Worm (Caenorhabditis elegans) whole organism, mixed stage, embryonic: ENCODE measurements around the gene str-176.

ENCODE experiments used
- elt-1 ChIP-seq: sonication (generic microtip); optimal IDR thresholded peaks from 2 replicates; lab custom pipeline; 2017; ENCODE audit warnings: missing genetic modification characterization, mild to moderate bottlenecking, missing compliant biosample characterization, antibody characterized with exemption, moderate library complexity, borderline replicate concordance; ENCODE audit not compliant: insufficient read depth
- elt-3 ChIP-seq: fragments of 150-350 bp; optimal IDR thresholded peaks from 2 replicates; lab custom pipeline; 2014; ENCODE audit warnings: missing biosample characterization, missing genetic modification characterization
- lin-13 ChIP-seq: fragments of 150-350 bp; optimal IDR thresholded peaks from 2 replicates; lab custom pipeline; 2014; ENCODE audit warnings: missing biosample characterization, missing genetic modification characterization
- nhr-237 ChIP-seq: fragments of 150-350 bp; optimal IDR thresholded peaks from 2 replicates; lab custom pipeline; 2014; ENCODE audit warnings: missing biosample characterization, missing genetic modification characterization
- snpc-4 ChIP-seq: fragments of 150-350 bp; optimal IDR thresholded peaks from 2 replicates; lab custom pipeline; 2014; ENCODE audit warnings: missing biosample characterization, missing genetic modification characterization
- unc-39 ChIP-seq: fragments of 150-350 bp; optimal IDR thresholded peaks from 2 replicates; lab custom pipeline; 2014; ENCODE audit warnings: missing biosample characterization, missing genetic modification characterization
- unc-62 ChIP-seq: fragments of 150-350 bp; optimal IDR thresholded peaks from 2 replicates; lab custom pipeline; 2014; ENCODE audit warnings: missing biosample characterization, missing genetic modification reagents, missing genetic modification characterization
- ztf-11 ChIP-seq: fragments of 150-350 bp; optimal IDR thresholded peaks from 2 replicates; lab custom pipeline; 2014; ENCODE audit warnings: missing biosample characterization, missing genetic modification characterization

- TF ChIP-seq elt-3 (tag; lab: Kevin White, UChicago), result no peak
- no peak for TF ChIP-seq lin-13 (tag; lab: Kevin White, UChicago)
- TF ChIP-seq unc-39 (tag; lab: Kevin White, UChicago), result no peak
- no peak for TF ChIP-seq unc-62
- no peak for TF ChIP-seq ztf-11
- no peak for TF ChIP-seq elt-1 (tag; lab: Kevin White, UChicago)
- no peak for TF ChIP-seq snpc-4
- no peak for TF ChIP-seq nhr-237
Measured at ce11 chrIV:8473756-8474155, 10.1 kb upstream of the str-176 start, which contains the start of gene C28C12.11.
